Worm (Caenorhabditis elegans) whole organism, young adult: ENCODE measurements around the gene Y39A1A.20.

Experiments
- B0261.1 ChIP-seq: sonication (generic microtip); optimal IDR thresholded peaks from 2 replicates; lab custom pipeline; 2016; ENCODE audit warnings: mild to moderate bottlenecking, missing genetic modification characterization, moderate library complexity, missing compliant biosample characterization
- B0336.3 ChIP-seq: fragments of 200-800 bp; sonication (Bioruptor generic); IDR thresholded peaks from 2 replicates; pipeline ENCODE4 v1.3.6; 2022; ENCODE audit warnings: missing genetic modification characterization, missing compliant biosample characterization
- F23B12.7 ChIP-seq: sonication (generic microtip); optimal IDR thresholded peaks from 2 replicates; lab custom pipeline; 2017; ENCODE audit warnings: missing genetic modification characterization, mild to moderate bottlenecking, missing compliant biosample characterization, antibody characterized with exemption, moderate library complexity; ENCODE audit not compliant: insufficient read depth
- F33H1.4 ChIP-seq: fragments of 200-800 bp; sonication (Bioruptor generic); IDR thresholded peaks from 2 replicates; pipeline ENCODE4 v1.3.6; 2022; ENCODE audit warnings: missing genetic modification reagents, missing genetic modification characterization, missing compliant biosample characterization
- F49E8.2 ChIP-seq: sonication (generic microtip); optimal IDR thresholded peaks from 3 replicates; lab custom pipeline; 2017; ENCODE audit warnings: missing genetic modification characterization, mild to moderate bottlenecking, missing compliant biosample characterization, antibody characterized with exemption, moderate library complexity; ENCODE audit not compliant: insufficient read depth
- F52B5.7 ChIP-seq: sonication (generic microtip); optimal IDR thresholded peaks from 2 replicates; lab custom pipeline; 2016; ENCODE audit warnings: mild to moderate bottlenecking, missing genetic modification characterization, missing compliant biosample characterization
- K11D2.4 ChIP-seq: fragments of 200-800 bp; sonication (Bioruptor generic); IDR thresholded peaks from 2 replicates; pipeline ENCODE4 v1.3.6; 2022; ENCODE audit warnings: missing genetic modification reagents, missing genetic modification characterization, missing compliant biosample characterization
- T07F8.4 ChIP-seq: sonication (generic microtip); optimal IDR thresholded peaks from 2 replicates; lab custom pipeline; 2016; ENCODE audit warnings: mild to moderate bottlenecking, missing genetic modification characterization, moderate library complexity, missing compliant biosample characterization
- Y53G8AR.9 ChIP-seq: fragments of 200-800 bp; sonication (Bioruptor generic); conservative IDR thresholded peaks from 2 replicates; pipeline ENCODE4 v1.3.6; 2022; ENCODE audit warnings: missing genetic modification reagents, missing genetic modification characterization, missing compliant biosample characterization
- Y56A3A.18 ChIP-seq: fragments of 200-800 bp; sonication (Bioruptor generic); IDR thresholded peaks from 2 replicates; pipeline ENCODE4 v1.3.6; 2022; ENCODE audit warnings: missing genetic modification reagents, missing genetic modification characterization, missing compliant biosample characterization
- aptf-2 ChIP-seq: fragments of 200-800 bp; sonication (Bioruptor generic); conservative IDR thresholded peaks from 2 replicates; pipeline ENCODE4 v1.3.6; 2022; ENCODE audit warnings: missing genetic modification reagents, missing genetic modification characterization, missing compliant biosample characterization
- athp-1 ChIP-seq: sonication (generic microtip); optimal IDR thresholded peaks from 2 replicates; lab custom pipeline; 2017; ENCODE audit warnings: mild to moderate bottlenecking, missing genetic modification characterization, missing compliant biosample characterization
- attf-6 ChIP-seq: fragments of 200-800 bp; sonication (Bioruptor generic); IDR thresholded peaks from 2 replicates; pipeline ENCODE4 v1.3.6; 2022; ENCODE audit warnings: missing genetic modification reagents, missing genetic modification characterization, missing compliant biosample characterization
- bed-2 ChIP-seq: fragments of 200-800 bp; sonication (Bioruptor generic); IDR thresholded peaks from 2 replicates; pipeline ENCODE4 v1.3.6; 2022; ENCODE audit warnings: missing genetic modification reagents, missing genetic modification characterization, missing compliant biosample characterization
- egl-44 ChIP-seq: fragments of 200-800 bp; sonication (Bioruptor generic); IDR thresholded peaks from 2 replicates; pipeline ENCODE4 v1.3.6; 2022; ENCODE audit warnings: missing genetic modification reagents, missing genetic modification characterization, missing compliant biosample characterization
- ekl-4 ChIP-seq: fragments of 200-800 bp; sonication (Bioruptor generic); IDR thresholded peaks from 2 replicates; pipeline ENCODE4 v1.3.6; 2022; ENCODE audit warnings: missing genetic modification reagents, missing genetic modification characterization, missing compliant biosample characterization
- fkh-3 ChIP-seq: sonication (generic microtip); optimal IDR thresholded peaks from 2 replicates; lab custom pipeline; 2016; ENCODE audit warnings: mild to moderate bottlenecking, missing genetic modification characterization, missing compliant biosample characterization
- gei-17 ChIP-seq: fragments of 200-800 bp; sonication (Bioruptor generic); optimal IDR thresholded peaks from 2 replicates; lab custom pipeline; 2018; ENCODE audit warnings: mild to moderate bottlenecking, missing genetic modification characterization, missing compliant biosample characterization
- him-1 ChIP-seq: sonication (generic microtip); optimal IDR thresholded peaks from 2 replicates; lab custom pipeline; 2016; ENCODE audit warnings: missing genotype, missing genetic modification reagents, missing genetic modification characterization, missing compliant biosample characterization
- hlh-26 ChIP-seq: fragments of 200-800 bp; sonication (Bioruptor generic); conservative IDR thresholded peaks from 2 replicates; pipeline ENCODE4 v1.3.6; 2022; ENCODE audit warnings: missing genetic modification reagents, missing genetic modification characterization, missing compliant biosample characterization
- hmg-1.2 ChIP-seq: fragments of 200-800 bp; sonication (Bioruptor generic); IDR thresholded peaks from 2 replicates; pipeline ENCODE4 v1.3.6; 2022; ENCODE audit warnings: missing genetic modification reagents, missing genetic modification characterization, missing compliant biosample characterization
- lag-1 ChIP-seq: fragments of 200-800 bp; sonication (Bioruptor generic); IDR thresholded peaks from 2 replicates; pipeline ENCODE4 v1.3.6; 2022; ENCODE audit warnings: missing genetic modification reagents, missing genetic modification characterization, missing compliant biosample characterization
- let-607 ChIP-seq, 2 experiments: fragments of 200-800 bp in 1 of 2; sonication (Bioruptor generic) in 1 of 2; sonication (generic microtip) in 1 of 2; optimal IDR thresholded peaks; 2 replicates each; lab custom pipeline; 2016 to 2018; ENCODE audit warnings: mild to moderate bottlenecking in 2 of 2, missing compliant biosample characterization in 2 of 2, missing genetic modification characterization in 2 of 2, moderate library complexity in 2 of 2, missing genotype in 1 of 2
- lin-40 ChIP-seq: sonication (generic microtip); optimal IDR thresholded peaks from 2 replicates; lab custom pipeline; 2016; ENCODE audit warnings: missing genetic modification characterization, mild to moderate bottlenecking, missing compliant biosample characterization, missing genotype, missing genetic modification reagents
- lin-54 ChIP-seq: fragments of 200-800 bp; sonication (Bioruptor generic); optimal IDR thresholded peaks from 2 replicates; lab custom pipeline; 2018; ENCODE audit warnings: mild to moderate bottlenecking, missing genetic modification characterization, missing compliant biosample characterization
- lir-1 ChIP-seq: fragments of 200-800 bp; sonication (Bioruptor generic); conservative IDR thresholded peaks from 2 replicates; pipeline ENCODE4 v1.3.6; 2022; ENCODE audit warnings: missing genetic modification reagents, missing genetic modification characterization, missing compliant biosample characterization
- lsl-1 ChIP-seq: fragments of 200-800 bp; sonication (Bioruptor generic); optimal IDR thresholded peaks from 2 replicates; lab custom pipeline; 2018; ENCODE audit warnings: mild to moderate bottlenecking, missing genetic modification characterization, moderate library complexity, missing compliant biosample characterization
- madf-10 ChIP-seq: sonication (generic microtip); optimal IDR thresholded peaks from 2 replicates; lab custom pipeline; 2016; ENCODE audit warnings: mild to moderate bottlenecking, missing genetic modification characterization, missing compliant biosample characterization
- madf-6 ChIP-seq: fragments of 200-800 bp; sonication (Bioruptor generic); IDR thresholded peaks from 2 replicates; pipeline ENCODE4 v1.3.6; 2022; ENCODE audit warnings: missing genetic modification reagents, missing genetic modification characterization, missing compliant biosample characterization
- madf-8 ChIP-seq: fragments of 200-800 bp; sonication (Bioruptor generic); conservative IDR thresholded peaks from 2 replicates; pipeline ENCODE4 v1.3.6; 2022; ENCODE audit warnings: missing genetic modification reagents, missing genetic modification characterization, missing compliant biosample characterization
- mcd-1 ChIP-seq: fragments of 200-800 bp; sonication (Bioruptor generic); IDR thresholded peaks from 2 replicates; pipeline ENCODE4 v1.3.6; 2022; ENCODE audit warnings: missing genetic modification reagents, missing genetic modification characterization, missing compliant biosample characterization
- nfya-1 ChIP-seq: sonication (generic microtip); optimal IDR thresholded peaks from 2 replicates; lab custom pipeline; 2017; ENCODE audit warnings: antibody characterized with exemption, missing compliant biosample characterization, missing genetic modification characterization, borderline replicate concordance; ENCODE audit not compliant: insufficient read depth
- nfyb-1 ChIP-seq: fragments of 200-800 bp; sonication (Bioruptor generic); IDR thresholded peaks from 2 replicates; pipeline ENCODE4 v1.3.6; 2022; ENCODE audit warnings: missing genetic modification reagents, missing genetic modification characterization, missing compliant biosample characterization
- pha-4 ChIP-seq: fragments of 150-350 bp; sonication (generic microtip); optimal IDR thresholded peaks from 2 replicates; lab custom pipeline; 2014; ENCODE audit warnings: missing biosample characterization, missing genetic modification reagents, missing genetic modification characterization
- repo-1 ChIP-seq: sonication (generic microtip); optimal IDR thresholded peaks from 2 replicates; lab custom pipeline; 2017; ENCODE audit warnings: mild to moderate bottlenecking, missing genetic modification characterization, missing compliant biosample characterization
- snpc-4 ChIP-seq, 5 experiments: fragments of 150-350 bp in 1 of 5; sonication (generic microtip) in 4 of 5; optimal IDR thresholded peaks; 2 replicates each; lab custom pipeline; 2014 to 2018; ENCODE audit warnings: missing genetic modification characterization in 5 of 5, missing biosample characterization in 3 of 5, antibody characterized with exemption in 2 of 5, mild to moderate bottlenecking in 2 of 5, missing compliant biosample characterization in 2 of 5, missing genotype in 2 of 5, moderate library complexity in 2 of 5, missing genetic modification reagents in 1 of 5
- sptf-2 ChIP-seq: fragments of 200-800 bp; sonication (Bioruptor generic); optimal IDR thresholded peaks from 2 replicates; lab custom pipeline; 2018; ENCODE audit warnings: mild to moderate bottlenecking, missing genetic modification characterization, missing compliant biosample characterization
- xnd-1 ChIP-seq: sonication (generic microtip); optimal IDR thresholded peaks from 2 replicates; lab custom pipeline; 2016; ENCODE audit warnings: missing genotype, missing genetic modification reagents, missing genetic modification characterization, missing compliant biosample characterization
- zfh-2 ChIP-seq: fragments of 200-800 bp; sonication (Bioruptor generic); conservative IDR thresholded peaks from 2 replicates; pipeline ENCODE4 v1.3.6; 2022; ENCODE audit warnings: missing genetic modification reagents, missing genetic modification characterization, missing compliant biosample characterization
- zim-3 ChIP-seq: sonication (generic microtip); optimal IDR thresholded peaks from 2 replicates; lab custom pipeline; 2017; ENCODE audit warnings: mild to moderate bottlenecking, missing genetic modification characterization, moderate library complexity, missing compliant biosample characterization
- ztf-18 ChIP-seq: sonication (generic microtip); optimal IDR thresholded peaks from 2 replicates; lab custom pipeline; 2016; ENCODE audit warnings: missing genotype, mild to moderate bottlenecking, missing genetic modification characterization, missing compliant biosample characterization

Gene Y39A1A.20

ce11 chrIII:10736322-10736985, 36.1 kb upstream of the Y39A1A.20 start:
- TF ChIP-seq zim-3 (tag; lab: Kevin White, UChicago) (no peak), ztf-18 (tag; lab: Kevin White, UChicago) (no peak), bed-2 (no peak), sptf-2 (GFP tag; lab: Kevin White, UChicago) (no peak), B0336.3 (peak; percentile 25; the same call in 1 of the 2 replicates), mcd-1 (peak; percentile 35; the same call in 1 of the 2 replicates), B0261.1 (tag; lab: Kevin White, UChicago) (no peak), him-1 (tag; lab: Kevin White, UChicago) (peak; percentile 37), hmg-1.2 (GFP tag; lab: Robert Waterston, UW) (peak; percentile 92), zfh-2 (no peak), F33H1.4 (GFP tag; lab: Robert Waterston, UW) (peak; percentile 60), K11D2.4 (GFP tag; lab: Robert Waterston, UW) (no peak), repo-1 (peak; percentile 10), athp-1 (tag; lab: Kevin White, UChicago) (peak; percentile 11), madf-8 (GFP tag; lab: Robert Waterston, UW) (peak; percentile 19; the same call in 1 of the 2 replicates), nfyb-1 (GFP tag; lab: Robert Waterston, UW) (0 out of 2 replicates have a peak, but pooled peaks have one; percentile 10), egl-44 (GFP tag; lab: Robert Waterston, UW) (no peak), xnd-1 (tag; lab: Kevin White, UChicago) (peak; percentile 9), F49E8.2 (no peak), lsl-1 (peak; percentile 74), lin-40 (tag; lab: Kevin White, UChicago) (no peak), aptf-2 (GFP tag; lab: Robert Waterston, UW) (0 out of 2 replicates have a peak, but pooled peaks have one; percentile 6), madf-6 (GFP tag; lab: Robert Waterston, UW) (0 out of 2 replicates have a peak, but pooled peaks have one; percentile 38), hlh-26 (GFP tag; lab: Robert Waterston, UW) (no peak), T07F8.4 (no peak), F23B12.7 (tag; lab: Kevin White, UChicago) (no peak), ekl-4 (GFP tag; lab: Robert Waterston, UW) (no peak), lir-1 (GFP tag; lab: Robert Waterston, UW) (0 out of 2 replicates have a peak, but pooled peaks have one; percentile 28)

ce11 chrIII:10734511-10735233, 34.3 kb upstream of the Y39A1A.20 start:
- TF ChIP-seq pha-4 (peak; percentile 28), egl-44 (GFP tag; lab: Robert Waterston, UW) (no peak)

- TF ChIP-seq gei-17 (GFP tag; lab: Kevin White, UChicago) (no peak), lag-1 (GFP tag; lab: Robert Waterston, UW) (no peak), madf-10 (tag; lab: Kevin White, UChicago) (no peak), madf-6 (GFP tag; lab: Robert Waterston, UW) (peak; percentile 79), attf-6 (GFP tag; lab: Robert Waterston, UW) (0 out of 2 replicates have a peak, but pooled peaks have one; percentile 54), Y56A3A.18 (no peak), snpc-4 (GFP tag; optimal IDR thresholded peaks at IDR 0.05; lab: Kevin White, UChicago) (peak; percentile 85), snpc-4 (tag; optimal IDR thresholded peaks at IDR 0.05; lab: Kevin White, UChicago) (peak in 3 of 4 experiments; percentile 83 to 92 (median 88)), T07F8.4 (no peak), lin-54 (GFP tag; lab: Kevin White, UChicago) (peak; percentile 45), nfya-1 (no peak), B0336.3 (no peak), egl-44 (GFP tag; lab: Robert Waterston, UW) (peak; percentile 21; the same call in 1 of the 2 replicates), lir-1 (GFP tag; lab: Robert Waterston, UW) (no peak), fkh-3 (tag; lab: Kevin White, UChicago) (no peak), F52B5.7 (tag; lab: Kevin White, UChicago) (no peak), hlh-26 (GFP tag; lab: Robert Waterston, UW) (no peak), let-607 (tag; optimal IDR thresholded peaks at IDR 0.05; lab: Kevin White, UChicago) (no peak), madf-8 (GFP tag; lab: Robert Waterston, UW) (peak; percentile 39; the same call in 1 of the 2 replicates), Y53G8AR.9 (GFP tag; lab: Robert Waterston, UW) (peak; percentile 65; the same call in 1 of the 2 replicates)
Measured at ce11 chrIII:10733300-10733699, 32.9 kb upstream of the Y39A1A.20 start.
